Worm (Caenorhabditis elegans) whole organism, L2 larva: ENCODE measurements around the gene T03F6.6.

Source experiments
- C34F6.9 ChIP-seq: fragments of 150-350 bp; optimal IDR thresholded peaks from 2 replicates; lab custom pipeline; 2014; ENCODE audit warnings: missing biosample characterization, missing genetic modification characterization
- F13H6.1 ChIP-seq: sonication (generic microtip); optimal IDR thresholded peaks from 2 replicates; lab custom pipeline; 2016; ENCODE audit warnings: missing genetic modification characterization, missing compliant biosample characterization
- R02D3.7 ChIP-seq: fragments of 150-350 bp; optimal IDR thresholded peaks from 2 replicates; lab custom pipeline; 2014; ENCODE audit warnings: missing biosample characterization, missing genetic modification characterization
- Y55F3AM.14 ChIP-seq: fragments of 200-800 bp; sonication (Bioruptor generic); optimal IDR thresholded peaks from 2 replicates; lab custom pipeline; 2018; ENCODE audit warnings: mild to moderate bottlenecking, missing genetic modification characterization, missing compliant biosample characterization
- ZK546.5 ChIP-seq: sonication (generic microtip); optimal IDR thresholded peaks from 2 replicates; lab custom pipeline; 2017; ENCODE audit warnings: missing biosample characterization, missing genetic modification characterization
- alr-1 ChIP-seq: fragments of 150-350 bp; optimal IDR thresholded peaks from 2 replicates; lab custom pipeline; 2014; ENCODE audit warnings: missing biosample characterization, missing genetic modification characterization
- aly-2 ChIP-seq: fragments of 150-350 bp; optimal IDR thresholded peaks from 2 replicates; lab custom pipeline; 2014; ENCODE audit warnings: missing biosample characterization, missing genetic modification characterization
- ama-1 ChIP-seq: fragments of 150-350 bp; optimal IDR thresholded peaks from 2 replicates; lab custom pipeline; 2018; ENCODE audit warnings: inconsistent platforms
- blmp-1 ChIP-seq: sonication (generic microtip); optimal IDR thresholded peaks from 2 replicates; lab custom pipeline; 2017; ENCODE audit warnings: missing genetic modification characterization, mild to moderate bottlenecking, missing compliant biosample characterization, antibody characterized with exemption, moderate library complexity; ENCODE audit not compliant: insufficient read depth
- ceh-16 ChIP-seq: fragments of 150-350 bp; optimal IDR thresholded peaks from 2 replicates; lab custom pipeline; 2014; ENCODE audit warnings: missing biosample characterization, missing genetic modification characterization
- ceh-82 ChIP-seq: fragments of 150-350 bp; optimal IDR thresholded peaks from 2 replicates; lab custom pipeline; 2014; ENCODE audit warnings: missing biosample characterization, missing genetic modification characterization
- crh-2 ChIP-seq: sonication (generic microtip); optimal IDR thresholded peaks from 2 replicates; lab custom pipeline; 2017; ENCODE audit warnings: missing biosample characterization, missing genetic modification characterization
- dmd-4 ChIP-seq: sonication (generic microtip); optimal IDR thresholded peaks from 2 replicates; lab custom pipeline; 2017; ENCODE audit warnings: missing biosample characterization, missing genetic modification characterization
- egl-27 ChIP-seq: sonication (generic microtip); optimal IDR thresholded peaks from 3 replicates; lab custom pipeline; 2017; ENCODE audit warnings: missing biosample characterization, missing genetic modification reagents, missing genetic modification characterization
- elt-1 ChIP-seq: fragments of 150-350 bp; optimal IDR thresholded peaks from 2 replicates; lab custom pipeline; 2014; ENCODE audit warnings: missing biosample characterization, missing genetic modification characterization
- elt-3 ChIP-seq: sonication (generic microtip); optimal IDR thresholded peaks from 2 replicates; lab custom pipeline; 2017; ENCODE audit warnings: missing biosample characterization, missing genetic modification characterization
- fos-1 ChIP-seq: fragments of 150-350 bp; optimal IDR thresholded peaks from 2 replicates; lab custom pipeline; 2014; ENCODE audit warnings: missing biosample characterization, missing genetic modification characterization
- gmeb-1 ChIP-seq: fragments of 150-350 bp; optimal IDR thresholded peaks from 2 replicates; lab custom pipeline; 2014; ENCODE audit warnings: missing biosample characterization, missing genetic modification characterization
- lin-11 ChIP-seq: fragments of 150-350 bp; sonication (generic microtip); optimal IDR thresholded peaks from 2 replicates; lab custom pipeline; 2014; ENCODE audit warnings: missing biosample characterization, missing genetic modification characterization, inconsistent platforms, mixed read lengths
- lin-13 ChIP-seq: fragments of 150-350 bp; optimal IDR thresholded peaks from 2 replicates; lab custom pipeline; 2014; ENCODE audit warnings: missing biosample characterization, missing genetic modification reagents, missing genetic modification characterization
- lin-39 ChIP-seq: fragments of 150-350 bp; optimal IDR thresholded peaks from 2 replicates; lab custom pipeline; 2014; ENCODE audit warnings: missing biosample characterization, missing genetic modification reagents, missing genetic modification characterization
- lsy-2 ChIP-seq, 2 experiments: fragments of 150-350 bp in 1 of 2; sonication (generic microtip) in 1 of 2; optimal IDR thresholded peaks; 2 replicates each; lab custom pipeline; 2014 to 2017; ENCODE audit warnings: missing biosample characterization in 2 of 2, missing genetic modification characterization in 2 of 2
- mab-5 ChIP-seq: fragments of 150-350 bp; optimal IDR thresholded peaks from 2 replicates; lab custom pipeline; 2014; ENCODE audit warnings: missing biosample characterization, missing genetic modification characterization
- mbf-1 ChIP-seq: sonication (generic microtip); optimal IDR thresholded peaks from 2 replicates; lab custom pipeline; 2017; ENCODE audit warnings: missing biosample characterization, missing genetic modification characterization
- mdl-1 ChIP-seq, 2 experiments: fragments of 150-350 bp in 1 of 2; sonication (generic microtip) in 1 of 2; optimal IDR thresholded peaks; 2 replicates each; lab custom pipeline; 2017; ENCODE audit warnings: missing biosample characterization in 2 of 2, missing genetic modification characterization in 2 of 2
- nhr-10 ChIP-seq: sonication (generic microtip); optimal IDR thresholded peaks from 2 replicates; lab custom pipeline; 2017; ENCODE audit warnings: missing biosample characterization, missing genetic modification characterization
- nhr-11 ChIP-seq: fragments of 150-350 bp; optimal IDR thresholded peaks from 2 replicates; lab custom pipeline; 2014; ENCODE audit warnings: missing biosample characterization, missing genetic modification characterization
- nhr-12 ChIP-seq: fragments of 150-350 bp; optimal IDR thresholded peaks from 2 replicates; lab custom pipeline; 2014; ENCODE audit warnings: missing biosample characterization, missing genetic modification characterization
- nhr-129 ChIP-seq: fragments of 150-350 bp; optimal IDR thresholded peaks from 2 replicates; lab custom pipeline; 2014; ENCODE audit warnings: missing biosample characterization, missing genetic modification characterization
- nhr-21 ChIP-seq: fragments of 150-350 bp; optimal IDR thresholded peaks from 2 replicates; lab custom pipeline; 2014; ENCODE audit warnings: missing biosample characterization, missing genetic modification characterization
- nhr-23 ChIP-seq: fragments of 150-350 bp; optimal IDR thresholded peaks from 2 replicates; lab custom pipeline; 2014; ENCODE audit warnings: missing biosample characterization, missing genetic modification reagents, missing genetic modification characterization
- nhr-237 ChIP-seq: fragments of 150-350 bp; optimal IDR thresholded peaks from 2 replicates; lab custom pipeline; 2014; ENCODE audit warnings: missing biosample characterization, missing genetic modification characterization
- nhr-25 ChIP-seq: fragments of 150-350 bp; sonication (generic microtip); optimal IDR thresholded peaks from 3 replicates; lab custom pipeline; 2014; ENCODE audit warnings: missing biosample characterization, missing genetic modification characterization
- nhr-6 ChIP-seq: fragments of 150-350 bp; optimal IDR thresholded peaks from 2 replicates; lab custom pipeline; 2014; ENCODE audit warnings: missing biosample characterization, missing genetic modification characterization
- nhr-77 ChIP-seq: fragments of 150-350 bp; optimal IDR thresholded peaks from 2 replicates; lab custom pipeline; 2014; ENCODE audit warnings: missing biosample characterization, missing genetic modification characterization
- peb-1 ChIP-seq: fragments of 150-350 bp; optimal IDR thresholded peaks from 2 replicates; lab custom pipeline; 2014; ENCODE audit warnings: missing biosample characterization, missing genetic modification characterization
- sem-4 ChIP-seq: fragments of 150-350 bp; optimal IDR thresholded peaks from 2 replicates; lab custom pipeline; 2014; ENCODE audit warnings: missing biosample characterization, missing genetic modification reagents, missing genetic modification characterization
- skn-1 ChIP-seq: sonication (generic microtip); optimal IDR thresholded peaks from 2 replicates; lab custom pipeline; 2017; ENCODE audit warnings: missing biosample characterization, missing genetic modification characterization
- sma-3 ChIP-seq: sonication (generic microtip); optimal IDR thresholded peaks from 2 replicates; lab custom pipeline; 2016; ENCODE audit warnings: missing genetic modification reagents, missing genetic modification characterization, missing compliant biosample characterization
- sma-9 ChIP-seq, 2 experiments: fragments of 150-350 bp in 1 of 2; sonication (generic microtip) in 1 of 2; optimal IDR thresholded peaks; 2 replicates each; lab custom pipeline; 2014 to 2016; ENCODE audit warnings: missing genetic modification characterization in 2 of 2, mild to moderate bottlenecking in 1 of 2, missing biosample characterization in 1 of 2, missing compliant biosample characterization in 1 of 2, missing genetic modification reagents in 1 of 2, moderate library complexity in 1 of 2
- snpc-4 ChIP-seq: fragments of 150-350 bp; optimal IDR thresholded peaks from 2 replicates; lab custom pipeline; 2014; ENCODE audit warnings: missing biosample characterization, missing genetic modification characterization
- unc-39 ChIP-seq: fragments of 150-350 bp; optimal IDR thresholded peaks from 2 replicates; lab custom pipeline; 2014; ENCODE audit warnings: missing biosample characterization, missing genetic modification characterization
- unc-55 ChIP-seq: fragments of 150-350 bp; sonication (generic microtip); optimal IDR thresholded peaks from 3 replicates; lab custom pipeline; 2014; ENCODE audit warnings: missing biosample characterization, missing genetic modification reagents, missing genetic modification characterization
- unc-62 ChIP-seq: fragments of 150-350 bp; optimal IDR thresholded peaks from 2 replicates; lab custom pipeline; 2014; ENCODE audit warnings: missing biosample characterization, missing genetic modification reagents, missing genetic modification characterization
- zag-1 ChIP-seq: fragments of 150-350 bp; optimal IDR thresholded peaks from 2 replicates; lab custom pipeline; 2014; ENCODE audit warnings: missing biosample characterization, missing genetic modification characterization
- ztf-1 ChIP-seq: fragments of 200-800 bp; sonication (Bioruptor generic); conservative IDR thresholded peaks from 2 replicates; pipeline ENCODE4 v1.3.6; 2022; ENCODE audit warnings: missing genetic modification characterization, missing compliant biosample characterization
- ztf-11 ChIP-seq: sonication (generic microtip); optimal IDR thresholded peaks from 2 replicates; lab custom pipeline; 2017; ENCODE audit warnings: missing biosample characterization, missing genetic modification characterization
- ztf-4 ChIP-seq: fragments of 150-350 bp; optimal IDR thresholded peaks from 2 replicates; lab custom pipeline; 2014; ENCODE audit warnings: missing biosample characterization, missing genetic modification characterization

Gene T03F6.6

ce11 chrIII:13377249-13377648 is 2.8 kb downstream of the T03F6.6 start:
- TF ChIP-seq nhr-12 (no peak), aly-2 (tag; lab: Kevin White, UChicago) (no peak), lin-11 (tag; lab: Kevin White, UChicago) (peak; percentile 36), R02D3.7 (tag; lab: Kevin White, UChicago) (no peak), unc-62 (no peak), nhr-237 (tag; lab: Kevin White, UChicago) (no peak), sem-4 (tag; lab: Kevin White, UChicago) (no peak), peb-1 (tag; lab: Kevin White, UChicago) (no peak), ztf-4 (tag; lab: Kevin White, UChicago) (no peak), ZK546.5 (tag; lab: Kevin White, UChicago) (no peak), sma-9 (GFP tag; optimal IDR thresholded peaks at IDR 0.05; lab: Kevin White, UChicago) (no peak), sma-9 (tag; optimal IDR thresholded peaks at IDR 0.05; lab: Kevin White, UChicago) (no peak), zag-1 (tag; lab: Kevin White, UChicago) (peak; percentile 13), blmp-1 (tag; lab: Kevin White, UChicago) (no peak), Y55F3AM.14 (GFP tag; lab: Kevin White, UChicago) (no peak), unc-39 (tag; lab: Kevin White, UChicago) (no peak), crh-2 (tag; lab: Kevin White, UChicago) (peak; percentile 52), nhr-6 (no peak), nhr-23 (tag; lab: Kevin White, UChicago) (no peak), ztf-11 (tag; lab: Kevin White, UChicago) (no peak), ceh-82 (tag; lab: Kevin White, UChicago) (no peak), skn-1 (tag; lab: Kevin White, UChicago) (no peak), nhr-25 (tag; lab: Kevin White, UChicago) (no peak), elt-1 (tag; lab: Kevin White, UChicago) (no peak), egl-27 (no peak), ceh-16 (tag; lab: Kevin White, UChicago) (no peak), nhr-129 (peak; percentile 24), F13H6.1 (tag; lab: Kevin White, UChicago) (peak; percentile 77), elt-3 (no peak), lin-39 (tag; lab: Kevin White, UChicago) (no peak), dmd-4 (tag; lab: Kevin White, UChicago) (no peak), ztf-1 (GFP tag; lab: Robert Waterston, UW) (no peak), ama-1 (lab: Kevin White, UChicago) (no peak), lsy-2 (tag; optimal IDR thresholded peaks at IDR 0.05; lab: Kevin White, UChicago) (peak; percentile 8 to 67), nhr-21 (tag; lab: Kevin White, UChicago) (no peak), sma-3 (GFP tag; lab: Kevin White, UChicago) (peak; percentile 32), lin-13 (GFP tag; lab: Kevin White, UChicago) (no peak), nhr-10 (tag; lab: Kevin White, UChicago) (no peak), mbf-1 (tag; lab: Kevin White, UChicago) (no peak), C34F6.9 (tag; lab: Kevin White, UChicago) (peak; percentile 40), snpc-4 (no peak), unc-55 (GFP tag; lab: Kevin White, UChicago) (peak; percentile 54), mdl-1 (tag; optimal IDR thresholded peaks at IDR 0.05; lab: Kevin White, UChicago) (peak in 1 of 2 experiments; percentile 19), fos-1 (tag; lab: Kevin White, UChicago) (peak; percentile 86), mab-5 (tag; lab: Kevin White, UChicago) (no peak), alr-1 (tag; lab: Kevin White, UChicago) (no peak), nhr-77 (tag; lab: Kevin White, UChicago) (no peak), gmeb-1 (peak; percentile 24), nhr-11 (tag; lab: Kevin White, UChicago) (no peak)
